Fruit fly (Drosophila melanogaster) whole organism, wandering third instar larva: Measurements from ENCODE around the gene CG13481.

Experiments
- Abd-B ChIP-seq: fragments of >200 bp; optimal IDR thresholded peaks from 2 replicates; lab custom pipeline; 2017; ENCODE audit warnings: missing biosample characterization, missing genetic modification characterization
- CG32264 ChIP-seq: fragments of 200-800 bp; sonication (Bioruptor generic); optimal IDR thresholded peaks from 2 replicates; lab custom pipeline; 2016; ENCODE audit warnings: missing biosample characterization, missing genetic modification characterization
- CG9705 ChIP-seq: fragments of 200-800 bp; sonication (Bioruptor generic); optimal IDR thresholded peaks from 2 replicates; lab custom pipeline; 2018; ENCODE audit warnings: missing biosample characterization, mild to moderate bottlenecking, missing genetic modification characterization
- Dfd ChIP-seq: fragments of >200 bp; optimal IDR thresholded peaks from 2 replicates; lab custom pipeline; 2017; ENCODE audit warnings: missing biosample characterization, missing genetic modification characterization
- Dif ChIP-seq: fragments of 200-275, 200-300 bp; sonication (Bioruptor generic); optimal IDR thresholded peaks from 2 replicates; lab custom pipeline; 2018; ENCODE audit warnings: missing biosample characterization, missing genetic modification characterization; ENCODE audit not compliant: partially characterized antibody
- GATAd ChIP-seq: sonication (Bioruptor generic); optimal IDR thresholded peaks from 2 replicates; lab custom pipeline; 2016; ENCODE audit warnings: missing biosample characterization, missing genetic modification characterization
- HLH106 ChIP-seq: fragments of 200-800 bp; optimal IDR thresholded peaks from 3 replicates; lab custom pipeline; 2019; ENCODE audit warnings: missing biosample characterization, mild to moderate bottlenecking, missing genetic modification characterization, moderate library complexity
- Hnf4 ChIP-seq: fragments of 200-800 bp; sonication (Bioruptor generic); optimal IDR thresholded peaks from 2 replicates; lab custom pipeline; 2016; ENCODE audit warnings: missing biosample characterization, mild to moderate bottlenecking, missing genetic modification characterization
- Hr83 ChIP-seq: fragments of 200-300 bp; sonication (Bioruptor generic); optimal IDR thresholded peaks from 2 replicates; lab custom pipeline; 2016; ENCODE audit warnings: missing biosample characterization, mild to moderate bottlenecking, missing genetic modification characterization, moderate library complexity; ENCODE audit not compliant: poor library complexity, severe bottlenecking
- Mio ChIP-seq: sonication (Bioruptor generic); optimal IDR thresholded peaks from 2 replicates; lab custom pipeline; 2016; ENCODE audit warnings: missing biosample characterization, missing genetic modification characterization
- N ChIP-seq: fragments of >200 bp; optimal IDR thresholded peaks from 2 replicates; lab custom pipeline; 2018; ENCODE audit warnings: missing biosample characterization, missing external identifiers, missing genetic modification characterization
- Rel ChIP-seq, 2 experiments: fragments of 200-800 bp; sonication (Bioruptor generic) in 1 of 2; optimal IDR thresholded peaks; 2 replicates in 1 of 2; 3 replicates in 1 of 2; lab custom pipeline; 2016 to 2019; ENCODE audit warnings: mild to moderate bottlenecking in 2 of 2, missing biosample characterization in 2 of 2, missing genetic modification characterization in 2 of 2, moderate library complexity in 1 of 2
- Sp1 ChIP-seq: fragments of 200-800 bp; sonication (Bioruptor generic); optimal IDR thresholded peaks from 3 replicates; lab custom pipeline; 2019; ENCODE audit warnings: missing biosample characterization, mild to moderate bottlenecking, missing genetic modification characterization, moderate library complexity
- Vsx2 ChIP-seq: fragments of 200-300, 225-300 bp; sonication (Bioruptor generic); optimal IDR thresholded peaks from 2 replicates; lab custom pipeline; 2018; ENCODE audit warnings: missing biosample characterization, missing genetic modification characterization; ENCODE audit not compliant: partially characterized antibody
- dl ChIP-seq, 2 experiments: fragments of 175-275, 200-275 bp in 1 of 2; fragments of 200-275 bp in 1 of 2; sonication (Bioruptor generic); optimal IDR thresholded peaks; lab custom pipeline; 2018; ENCODE audit warnings: mild to moderate bottlenecking in 2 of 2, missing biosample characterization in 2 of 2, missing genetic modification characterization in 2 of 2, moderate library complexity in 2 of 2; ENCODE audit not compliant: partially characterized antibody in 2 of 2, insufficient read depth in 1 of 2
- dmrt93B ChIP-seq: fragments of 200-800 bp; sonication (Bioruptor generic); optimal IDR thresholded peaks from 2 replicates; lab custom pipeline; 2018; ENCODE audit warnings: missing biosample characterization, mild to moderate bottlenecking, missing genetic modification characterization
- dsf ChIP-seq: sonication (Bioruptor generic); optimal IDR thresholded peaks from 2 replicates; lab custom pipeline; 2016; ENCODE audit warnings: missing biosample characterization, missing genetic modification characterization, borderline replicate concordance
- foxo ChIP-seq, 2 experiments: fragments of 200-800 bp; sonication (Bioruptor generic); optimal IDR thresholded peaks; 2 replicates in 1 of 2; 3 replicates in 1 of 2; lab custom pipeline; 2016 to 2017; ENCODE audit warnings: missing biosample characterization in 2 of 2, missing genetic modification characterization in 2 of 2
- fru ChIP-seq: fragments of 200-800 bp; sonication (Bioruptor generic); optimal IDR thresholded peaks from 3 replicates; lab custom pipeline; 2016; ENCODE audit warnings: missing biosample characterization, mild to moderate bottlenecking, missing genetic modification characterization
- h ChIP-seq: fragments of 200-800 bp; sonication (Bioruptor generic); optimal IDR thresholded peaks from 3 replicates; lab custom pipeline; 2016; ENCODE audit warnings: missing biosample characterization, mild to moderate bottlenecking, missing genetic modification characterization
- jim ChIP-seq: fragments of 175-275, 200-325 bp; sonication (Bioruptor generic); optimal IDR thresholded peaks from 2 replicates; lab custom pipeline; 2016; ENCODE audit warnings: missing biosample characterization, mild to moderate bottlenecking, missing genetic modification characterization
- lola ChIP-seq: fragments of >200 bp; optimal IDR thresholded peaks from 2 replicates; lab custom pipeline; 2017; ENCODE audit warnings: missing biosample characterization, missing genetic modification characterization
- pan ChIP-seq: fragments of >200 bp; optimal IDR thresholded peaks from 2 replicates; lab custom pipeline; 2017
- psq ChIP-seq: fragments of 200-800 bp; sonication (Bioruptor generic); optimal IDR thresholded peaks from 3 replicates; lab custom pipeline; 2017; ENCODE audit warnings: missing biosample characterization, mild to moderate bottlenecking, missing genetic modification characterization, moderate library complexity
- rgr ChIP-seq: fragments of 200-800 bp; sonication (Bioruptor generic); optimal IDR thresholded peaks from 3 replicates; lab custom pipeline; 2016; ENCODE audit warnings: missing biosample characterization, mild to moderate bottlenecking, missing genetic modification characterization
- tai ChIP-seq: sonication (Bioruptor generic); optimal IDR thresholded peaks from 2 replicates; lab custom pipeline; 2016; ENCODE audit warnings: missing biosample characterization, missing genetic modification characterization
- usp ChIP-seq: fragments of >200 bp; optimal IDR thresholded peaks from 2 replicates; lab custom pipeline; 2017; ENCODE audit warnings: missing biosample characterization, missing genetic modification characterization
- woc ChIP-seq: sonication (Bioruptor generic); optimal IDR thresholded peaks from 2 replicates; lab custom pipeline; 2016; ENCODE audit warnings: missing biosample characterization, mild to moderate bottlenecking, missing genetic modification characterization

CG13481 gene

dm6 chr3L:14326267-14326666, 43.2 kb downstream of the CG13481 start:
- TF ChIP-seq N (GFP tag; lab: Kevin White, UChicago) = no peak
- no peak for TF ChIP-seq HLH106 (tag; lab: Kevin White, UChicago)
- TF ChIP-seq tai = no peak
- TF ChIP-seq pan (lab: Kevin White, UChicago) = no peak

dm6 chr3L:14325285-14325684, 44.2 kb downstream of the CG13481 start:
- TF ChIP-seq pan (lab: Kevin White, UChicago) = no peak
- peak; percentile 3 for TF ChIP-seq psq (GFP tag; lab: Kevin White, UChicago)
- TF ChIP-seq dmrt93B = no peak
- TF ChIP-seq Sp1 (GFP tag; lab: Kevin White, UChicago) = peak; percentile 31
- TF ChIP-seq HLH106 (tag; lab: Kevin White, UChicago) = peak; percentile 45
- TF ChIP-seq CG32264 (GFP tag; lab: Kevin White, UChicago) = no peak
- TF ChIP-seq Hr83 (GFP tag; lab: Kevin White, UChicago) = no peak
- TF ChIP-seq fru (GFP tag; lab: Kevin White, UChicago) = peak; percentile 13
- peak; percentile 1 for TF ChIP-seq h (GFP tag; lab: Kevin White, UChicago)
- TF ChIP-seq Vsx2 (GFP tag; lab: Kevin White, UChicago) = no peak
- no peak for TF ChIP-seq jim (GFP tag; lab: Kevin White, UChicago)
- TF ChIP-seq foxo (GFP tag; optimal IDR thresholded peaks at IDR 0.05; lab: Kevin White, UChicago) = peak in 1 of 2 experiments; percentile 35

dm6 chr3L:14322268-14322784, 47.2 kb downstream of the CG13481 start:
- no peak for TF ChIP-seq Abd-B (GFP tag; lab: Kevin White, UChicago)
- TF ChIP-seq h (GFP tag; lab: Kevin White, UChicago) = peak; percentile 40
- TF ChIP-seq Hnf4 = no peak
- TF ChIP-seq HLH106 (tag; lab: Kevin White, UChicago) = no peak
- TF ChIP-seq Hr83 (GFP tag; lab: Kevin White, UChicago) = no peak
- no peak for TF ChIP-seq dsf (GFP tag; lab: Kevin White, UChicago)
- peak; percentile 22 for TF ChIP-seq rgr
- TF ChIP-seq woc = peak; percentile 43

dm6 chr3L:14321858-14322257, 47.6 kb downstream of the CG13481 start:
- no peak for TF ChIP-seq dmrt93B
- peak; percentile 59 for TF ChIP-seq Dfd (GFP tag; lab: Kevin White, UChicago)

- TF ChIP-seq woc (peak; percentile 54), fru (GFP tag; lab: Kevin White, UChicago) (peak; percentile 7), h (GFP tag; lab: Kevin White, UChicago) (peak; percentile 30), GATAd (GFP tag; lab: Kevin White, UChicago) (no peak)
Measured at dm6 chr3L:14321400-14321799, 48.1 kb downstream of the CG13481 start.

dm6 chr3L:14320571-14320970, 48.9 kb downstream of the CG13481 start:
- no peak for TF ChIP-seq Dif (GFP tag; lab: Kevin White, UChicago)
- no peak for TF ChIP-seq h (GFP tag; lab: Kevin White, UChicago)
- TF ChIP-seq CG9705 = no peak
- no peak for TF ChIP-seq Sp1 (GFP tag; lab: Kevin White, UChicago)
- TF ChIP-seq Rel (GFP tag; optimal IDR thresholded peaks at IDR 0.05; lab: Kevin White, UChicago) = no peak
- TF ChIP-seq Rel (tag; optimal IDR thresholded peaks at IDR 0.05; lab: Kevin White, UChicago) = no peak
- no peak for TF ChIP-seq N (GFP tag; lab: Kevin White, UChicago)

- TF ChIP-seq dl (GFP tag; optimal IDR thresholded peaks at IDR 0.05; lab: Kevin White, UChicago; ENCODE audit: insufficient read depth in 1 of 2, partially characterized antibody in 2 of 2) (no peak), pan (lab: Kevin White, UChicago) (no peak), HLH106 (tag; lab: Kevin White, UChicago) (no peak), Mio (GFP tag; lab: Kevin White, UChicago) (no peak), Vsx2 (GFP tag; lab: Kevin White, UChicago) (no peak), woc (no peak), N (GFP tag; lab: Kevin White, UChicago) (no peak), Dif (GFP tag; lab: Kevin White, UChicago) (no peak), usp (GFP tag; lab: Kevin White, UChicago) (no peak), GATAd (GFP tag; lab: Kevin White, UChicago) (no peak), psq (GFP tag; lab: Kevin White, UChicago) (no peak), Sp1 (GFP tag; lab: Kevin White, UChicago) (no peak), CG32264 (GFP tag; lab: Kevin White, UChicago) (no peak), lola (GFP tag; lab: Kevin White, UChicago) (no peak)
Measured at dm6 chr3L:14319192-14319591, 50.3 kb downstream of the CG13481 start.
